Fruit fly (Drosophila melanogaster) whole organism, embryonic: ENCODE measurements around the gene RapGAP1.

Source experiments
- Aef1 ChIP-seq: fragments of 200-800 bp; sonication (Bioruptor generic); IDR thresholded peaks from 3 replicates; pipeline ENCODE4 v1.3.6; 2022; ENCODE audit warnings: missing biosample characterization, missing genetic modification characterization
- CG10462 ChIP-seq: fragments of 200-800 bp; sonication (Bioruptor generic); optimal IDR thresholded peaks from 2 replicates; lab custom pipeline; 2016; ENCODE audit warnings: missing biosample characterization, missing genetic modification characterization
- CG11723 ChIP-seq: fragments of 200-800 bp; sonication (Bioruptor generic); optimal IDR thresholded peaks from 2 replicates; lab custom pipeline; 2017; ENCODE audit warnings: missing biosample characterization, mild to moderate bottlenecking, missing genetic modification characterization
- CG12236 ChIP-seq: fragments of 200-800 bp; sonication (Bioruptor generic); optimal IDR thresholded peaks from 2 replicates; lab custom pipeline; 2016; ENCODE audit warnings: missing biosample characterization, missing genetic modification characterization
- CG13123 ChIP-seq: fragments of 200-800 bp; sonication (Bioruptor generic); optimal IDR thresholded peaks from 2 replicates; lab custom pipeline; 2016; ENCODE audit warnings: missing biosample characterization, missing genetic modification characterization
- CG13775 ChIP-seq: fragments of 200-800 bp; sonication (Bioruptor generic); optimal IDR thresholded peaks from 3 replicates; lab custom pipeline; 2017; ENCODE audit warnings: missing biosample characterization, mild to moderate bottlenecking, missing genetic modification characterization
- CG14050 ChIP-seq: fragments of 200-800 bp; sonication (Bioruptor generic); IDR thresholded peaks from 3 replicates; pipeline ENCODE4 v1.3.6; 2022; ENCODE audit warnings: missing biosample characterization, missing genetic modification characterization
- CG14965 ChIP-seq: fragments of 200-800 bp; sonication (Bioruptor generic); optimal IDR thresholded peaks from 2 replicates; lab custom pipeline; 2016; ENCODE audit warnings: missing biosample characterization, missing genetic modification characterization, borderline replicate concordance
- CG1529 ChIP-seq: fragments of 200-800 bp; sonication (Bioruptor generic); optimal IDR thresholded peaks from 3 replicates; lab custom pipeline; 2018; ENCODE audit warnings: missing biosample characterization, missing genetic modification characterization
- CG2116 ChIP-seq: fragments of 200-800 bp; sonication (Bioruptor generic); optimal IDR thresholded peaks from 3 replicates; lab custom pipeline; 2018; ENCODE audit warnings: missing biosample characterization, mild to moderate bottlenecking, missing genetic modification characterization
- CG30431 ChIP-seq: fragments of 200-800 bp; sonication (Bioruptor generic); optimal IDR thresholded peaks from 2 replicates; lab custom pipeline; 2017; ENCODE audit warnings: missing biosample characterization, missing genetic modification characterization
- CG32532 ChIP-seq: fragments of 200-800 bp; sonication (Bioruptor generic); IDR thresholded peaks from 2 replicates; pipeline ENCODE4 v1.3.6; 2022; ENCODE audit warnings: missing biosample characterization, missing genetic modification characterization
- CG4424 ChIP-seq: fragments of 200-800 bp; sonication (Bioruptor generic); optimal IDR thresholded peaks from 3 replicates; lab custom pipeline; 2016; ENCODE audit warnings: missing biosample characterization, missing genetic modification characterization
- CG7839 ChIP-seq: fragments of 200-800 bp; sonication (Bioruptor generic); optimal IDR thresholded peaks from 3 replicates; lab custom pipeline; 2018; ENCODE audit warnings: missing biosample characterization, mild to moderate bottlenecking, missing genetic modification characterization, moderate library complexity
- CG8765 ChIP-seq: fragments of 200-800 bp; sonication (Bioruptor generic); IDR thresholded peaks from 2 replicates; pipeline ENCODE4 v1.3.6; 2022; ENCODE audit warnings: missing biosample characterization, missing genetic modification characterization
- CG9215 ChIP-seq: fragments of 200-800 bp; sonication (Bioruptor generic); IDR thresholded peaks from 2 replicates; pipeline ENCODE4 v1.3.6; 2022; ENCODE audit warnings: missing biosample characterization, missing genetic modification characterization
- CG9727 ChIP-seq: fragments of 200-800 bp; sonication (Bioruptor generic); optimal IDR thresholded peaks from 3 replicates; lab custom pipeline; 2017; ENCODE audit warnings: missing biosample characterization, mild to moderate bottlenecking, missing genetic modification characterization
- CG9817 ChIP-seq: fragments of 200-800 bp; sonication (Bioruptor generic); optimal IDR thresholded peaks from 2 replicates; lab custom pipeline; 2018; ENCODE audit warnings: missing biosample characterization, mild to moderate bottlenecking, missing genetic modification characterization, moderate library complexity
- CG9932 ChIP-seq: fragments of 200-800 bp; sonication (Bioruptor generic); IDR thresholded peaks from 2 replicates; pipeline ENCODE4 v1.3.6; 2022; ENCODE audit warnings: missing biosample characterization, missing genetic modification characterization
- D19A ChIP-seq: fragments of 200-800 bp; optimal IDR thresholded peaks from 3 replicates; lab custom pipeline; 2019; ENCODE audit warnings: missing biosample characterization, mild to moderate bottlenecking, missing genetic modification characterization, moderate library complexity
- Dip2 ChIP-seq: fragments of 200-800 bp; sonication (Bioruptor generic); IDR thresholded peaks from 2 replicates; pipeline ENCODE4 v1.3.6; 2022; ENCODE audit warnings: missing biosample characterization, missing genetic modification characterization
- Dp ChIP-seq: fragments of 200-800 bp; sonication (Bioruptor generic); optimal IDR thresholded peaks from 2 replicates; lab custom pipeline; 2018; ENCODE audit warnings: missing biosample characterization, mild to moderate bottlenecking, missing genetic modification characterization, moderate library complexity
- E2f1 ChIP-seq: fragments of 200-800 bp; sonication (Bioruptor generic); IDR thresholded peaks from 2 replicates; pipeline ENCODE4 v1.3.6; 2022; ENCODE audit warnings: missing biosample characterization, missing genetic modification characterization
- HmgD ChIP-seq: fragments of 200-800 bp; sonication (Bioruptor generic); optimal IDR thresholded peaks from 3 replicates; lab custom pipeline; 2016; ENCODE audit warnings: missing biosample characterization, missing genetic modification characterization
- Mes4 ChIP-seq: fragments of 200-800 bp; sonication (Bioruptor generic); optimal IDR thresholded peaks from 2 replicates; lab custom pipeline; 2016; ENCODE audit warnings: missing biosample characterization, missing genetic modification characterization
- Poxn ChIP-seq: fragments of 200-800 bp; sonication (Bioruptor generic); IDR thresholded peaks from 2 replicates; pipeline ENCODE4 v1.3.6; 2022; ENCODE audit warnings: missing biosample characterization, missing genetic modification characterization
- Rx ChIP-seq: fragments of 200-800 bp; sonication (Bioruptor generic); IDR thresholded peaks from 2 replicates; pipeline ENCODE4 v1.3.6; 2022; ENCODE audit warnings: missing biosample characterization, missing genetic modification characterization
- Spps ChIP-seq: fragments of 200-800 bp; sonication (Bioruptor generic); optimal IDR thresholded peaks from 2 replicates; lab custom pipeline; 2018; ENCODE audit warnings: missing biosample characterization, mild to moderate bottlenecking, missing genetic modification characterization
- Stat92E ChIP-seq, 3 experiments: fragments of >200 bp in 2 of 3; fragments of 200-800 bp in 1 of 3; sonication (Bioruptor generic) in 1 of 3; optimal IDR thresholded peaks; 2 replicates each; lab custom pipeline; 2017 to 2019; ENCODE audit warnings: missing biosample characterization in 3 of 3, missing genetic modification characterization in 3 of 3, mild to moderate bottlenecking in 1 of 3, moderate library complexity in 1 of 3
- Vsx1 ChIP-seq: fragments of 200-800 bp; sonication (Bioruptor generic); optimal IDR thresholded peaks from 2 replicates; lab custom pipeline; 2017; ENCODE audit warnings: missing biosample characterization, mild to moderate bottlenecking, missing genetic modification characterization, missing genetic modification reagents
- ab ChIP-seq: fragments of 200-800 bp; sonication (Bioruptor generic); optimal IDR thresholded peaks from 2 replicates; lab custom pipeline; 2016; ENCODE audit warnings: missing biosample characterization, missing genetic modification characterization
- ac ChIP-seq: fragments of 200-800 bp; sonication (Bioruptor generic); optimal IDR thresholded peaks from 3 replicates; lab custom pipeline; 2017; ENCODE audit warnings: missing biosample characterization, mild to moderate bottlenecking, missing genetic modification characterization
- ara ChIP-seq: fragments of 200-800 bp; sonication (Bioruptor generic); IDR thresholded peaks from 2 replicates; pipeline ENCODE4 v1.3.6; 2022; ENCODE audit warnings: missing biosample characterization, missing genetic modification characterization
- ase ChIP-seq: fragments of 200-800 bp; sonication (Bioruptor generic); IDR thresholded peaks from 3 replicates; pipeline ENCODE4 v1.3.6; 2022; ENCODE audit warnings: missing biosample characterization, missing genetic modification characterization
- ato ChIP-seq: fragments of 200-800 bp; sonication (Bioruptor generic); IDR thresholded peaks from 2 replicates; pipeline ENCODE4 v1.3.6; 2022; ENCODE audit warnings: missing biosample characterization, missing genetic modification characterization; ENCODE audit not compliant: partially characterized antibody
- bigmax ChIP-seq: fragments of 200-800 bp; sonication (Bioruptor generic); optimal IDR thresholded peaks from 2 replicates; lab custom pipeline; 2018; ENCODE audit warnings: missing biosample characterization, mild to moderate bottlenecking, missing genetic modification characterization
- cato ChIP-seq: fragments of 200-800 bp; sonication (Bioruptor generic); optimal IDR thresholded peaks from 2 replicates; lab custom pipeline; 2016; ENCODE audit warnings: missing biosample characterization, missing genetic modification characterization, borderline replicate concordance
- chif ChIP-seq, 2 experiments: fragments of 200-800 bp; sonication (Bioruptor generic); optimal IDR thresholded peaks; 3 replicates each; lab custom pipeline; 2016; ENCODE audit warnings: missing biosample characterization in 2 of 2, missing genetic modification characterization in 2 of 2
- chn ChIP-seq: fragments of 200-800 bp; sonication (Bioruptor generic); optimal IDR thresholded peaks from 2 replicates; lab custom pipeline; 2016; ENCODE audit warnings: missing biosample characterization, missing genetic modification characterization
- ci ChIP-seq: fragments of 200-800 bp; sonication (Bioruptor generic); IDR thresholded peaks from 3 replicates; pipeline ENCODE4 v1.3.6; 2022; ENCODE audit warnings: missing biosample characterization, missing genetic modification characterization
- crc ChIP-seq: fragments of 200-800 bp; sonication (Bioruptor generic); optimal IDR thresholded peaks from 2 replicates; lab custom pipeline; 2016; ENCODE audit warnings: missing biosample characterization, missing genetic modification characterization
- crol ChIP-seq: fragments of 200-800 bp; sonication (Bioruptor generic); IDR thresholded peaks from 2 replicates; pipeline ENCODE4 v1.3.6; 2022; ENCODE audit warnings: missing biosample characterization, missing genetic modification characterization
- ftz-f1 ChIP-seq: fragments of 200-800 bp; sonication (Bioruptor generic); optimal IDR thresholded peaks from 2 replicates; lab custom pipeline; 2016; ENCODE audit warnings: missing biosample characterization, missing genetic modification characterization
- knrl ChIP-seq: fragments of 200-800 bp; sonication (Bioruptor generic); IDR thresholded peaks from 3 replicates; pipeline ENCODE4 v1.3.6; 2022; ENCODE audit warnings: missing biosample characterization, missing genetic modification characterization; ENCODE audit not compliant: partially characterized antibody
- mld ChIP-seq: fragments of 200-800 bp; sonication (Bioruptor generic); IDR thresholded peaks from 3 replicates; pipeline ENCODE4 v1.3.6; 2022; ENCODE audit warnings: missing biosample characterization, missing genetic modification characterization; ENCODE audit not compliant: partially characterized antibody
- org-1 ChIP-seq: fragments of 200-800 bp; sonication (Bioruptor generic); optimal IDR thresholded peaks from 2 replicates; lab custom pipeline; 2017; ENCODE audit warnings: missing biosample characterization, missing genetic modification characterization
- phol ChIP-seq: fragments of 200-800 bp; sonication (Bioruptor generic); optimal IDR thresholded peaks from 3 replicates; lab custom pipeline; 2018; ENCODE audit warnings: missing biosample characterization, mild to moderate bottlenecking, missing genetic modification characterization, moderate library complexity
- sd ChIP-seq: fragments of 200-800 bp; sonication (Bioruptor generic); optimal IDR thresholded peaks from 3 replicates; lab custom pipeline; 2018; ENCODE audit warnings: missing biosample characterization, mild to moderate bottlenecking, missing genetic modification characterization, moderate library complexity
- tgo ChIP-seq: fragments of 200-800 bp; sonication (Bioruptor generic); IDR thresholded peaks from 3 replicates; pipeline ENCODE4 v1.3.6; 2022; ENCODE audit warnings: missing biosample characterization, missing genetic modification characterization
- tna ChIP-seq: fragments of 200-800 bp; sonication (Bioruptor generic); IDR thresholded peaks from 2 replicates; pipeline ENCODE4 v1.3.6; 2022; ENCODE audit warnings: missing biosample characterization, missing genetic modification characterization; ENCODE audit not compliant: partially characterized antibody

RapGAP1 gene

DNA sequence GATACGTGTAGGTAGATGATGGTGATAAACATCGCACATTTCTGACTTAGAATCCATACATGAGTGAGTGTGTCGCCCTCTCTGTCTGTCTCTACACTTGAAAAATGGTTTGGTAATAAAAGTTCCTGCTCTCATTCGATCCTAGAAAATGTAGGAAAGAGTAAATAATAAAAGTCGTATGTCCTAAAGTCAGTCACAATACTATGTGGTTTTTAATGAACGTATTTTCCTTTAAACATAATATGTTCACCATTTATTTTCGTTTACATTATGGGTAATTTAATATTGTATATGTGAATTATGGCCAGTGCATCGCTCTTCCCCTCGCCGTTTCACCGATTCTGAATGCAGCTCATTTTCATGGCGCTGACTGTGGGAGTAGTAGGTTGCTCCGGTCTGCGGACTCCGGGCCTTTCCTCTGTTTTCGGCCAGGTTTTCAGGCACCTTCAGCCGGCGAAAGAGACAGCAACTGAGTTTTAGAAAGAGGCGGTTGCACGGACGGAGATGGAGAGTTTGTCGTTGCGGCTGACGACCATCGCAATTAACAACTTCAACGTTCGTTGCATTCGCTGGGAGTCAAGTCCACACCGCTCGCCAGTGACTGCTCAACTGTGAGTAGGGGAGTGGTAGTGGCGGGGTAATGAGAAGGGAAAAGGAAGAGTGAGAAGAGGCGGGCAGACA is 46.0 kb downstream of the RapGAP1 start (continued):
- TF ChIP-seq Vsx1 (GFP tag; lab: Kevin White, UChicago) (no peak), chif (GFP tag; optimal IDR thresholded peaks at IDR 0.05; lab: Kevin White, UChicago) (peak; percentile 24 to 59), bigmax (no peak), mld (GFP tag; lab: Robert Waterston, UW) (no peak), crc (GFP tag; lab: Kevin White, UChicago) (no peak), CG9817 (tag; lab: Kevin White, UChicago) (no peak), CG13123 (no peak), CG9932 (no peak), phol (tag; lab: Kevin White, UChicago) (peak; percentile 68), Dp (GFP tag; lab: Kevin White, UChicago) (no peak), ato (no peak), Rx (GFP tag; lab: Robert Waterston, UW) (peak; percentile 26; the same call in 1 of the 2 replicates), Spps (tag; lab: Kevin White, UChicago) (peak; percentile 73), CG9727 (GFP tag; lab: Kevin White, UChicago) (peak; percentile 76), Aef1 (GFP tag; lab: Robert Waterston, UW) (no peak), Dip2 (no peak), CG7839 (tag; lab: Kevin White, UChicago) (peak; percentile 53), CG30431 (GFP tag; lab: Kevin White, UChicago) (peak; percentile 44), Poxn (GFP tag; lab: Robert Waterston, UW) (no peak), CG9215 (GFP tag; lab: Robert Waterston, UW) (no peak), CG12236 (GFP tag; lab: Kevin White, UChicago) (no peak), E2f1 (GFP tag; lab: Robert Waterston, UW) (no peak), knrl (no peak), CG14965 (GFP tag; lab: Kevin White, UChicago) (no peak), tgo (no peak; the same call in 2 of the 3 replicates), ab (GFP tag; lab: Kevin White, UChicago) (no peak), CG11723 (GFP tag; lab: Kevin White, UChicago) (no peak), ara (GFP tag; lab: Robert Waterston, UW) (peak; percentile 74; the same call in 1 of the 2 replicates), ase (GFP tag; lab: Robert Waterston, UW) (no peak), ftz-f1 (GFP tag; lab: Kevin White, UChicago) (no peak), sd (no peak), HmgD (GFP tag; lab: Kevin White, UChicago) (no peak), Stat92E (GFP tag; optimal IDR thresholded peaks at IDR 0.05; lab: Kevin White, UChicago) (peak in 1 of 3 experiments; percentile 2), CG10462 (GFP tag; lab: Kevin White, UChicago) (no peak), CG8765 (peak; percentile 31; the same call in 1 of the 2 replicates), crol (GFP tag; lab: Robert Waterston, UW) (peak; percentile 65), ac (GFP tag; lab: Kevin White, UChicago) (no peak), CG1529 (GFP tag; lab: Kevin White, UChicago) (no peak), Mes4 (GFP tag; lab: Kevin White, UChicago) (no peak), tna (no peak), D19A (peak; percentile 70), org-1 (GFP tag; lab: Kevin White, UChicago) (no peak), CG32532 (GFP tag; lab: Robert Waterston, UW) (no peak), cato (GFP tag; lab: Kevin White, UChicago) (no peak), chn (GFP tag; lab: Kevin White, UChicago) (no peak), CG13775 (GFP tag; lab: Kevin White, UChicago) (peak; percentile 46), CG2116 (GFP tag; lab: Kevin White, UChicago) (no peak), ci (GFP tag; lab: Robert Waterston, UW) (no peak), CG14050 (GFP tag; lab: Robert Waterston, UW) (no peak), CG4424 (GFP tag; lab: Kevin White, UChicago) (peak; percentile 37)
